Worm (Caenorhabditis elegans) whole organism, L1 larva: Measurements from ENCODE around the gene C16D9.8.
A peak's percentile ranks its signal among the peaks of the same experiment; 100 is the strongest.

Experiments
- C04F5.9 ChIP-seq: sonication (generic microtip); optimal IDR thresholded peaks from 2 replicates; lab custom pipeline; 2016; ENCODE audit warnings: missing genetic modification characterization, missing compliant biosample characterization
- C34B4.2 ChIP-seq: sonication (generic microtip); optimal IDR thresholded peaks from 2 replicates; lab custom pipeline; 2017; ENCODE audit warnings: mild to moderate bottlenecking, missing genetic modification characterization, missing compliant biosample characterization
- F16B12.6 ChIP-seq: fragments of 150-350 bp; optimal IDR thresholded peaks from 2 replicates; lab custom pipeline; 2014; ENCODE audit warnings: missing biosample characterization, missing genetic modification characterization
- alr-1 ChIP-seq: fragments of 200-800 bp; sonication (Bioruptor generic); optimal IDR thresholded peaks from 2 replicates; lab custom pipeline; 2018; ENCODE audit warnings: borderline replicate concordance, mild to moderate bottlenecking, missing genetic modification characterization, missing compliant biosample characterization
- aly-2 ChIP-seq: fragments of 150-350 bp; optimal IDR thresholded peaks from 2 replicates; lab custom pipeline; 2014; ENCODE audit warnings: missing biosample characterization, missing genetic modification characterization
- ama-1 ChIP-seq: fragments of 150-350 bp; optimal IDR thresholded peaks from 2 replicates; lab custom pipeline; 2014
- blmp-1 ChIP-seq: fragments of 150-350 bp; optimal IDR thresholded peaks from 2 replicates; lab custom pipeline; 2014; ENCODE audit warnings: missing biosample characterization, missing genetic modification characterization
- ceh-63 ChIP-seq: fragments of 200-800 bp; sonication (Bioruptor generic); optimal IDR thresholded peaks from 2 replicates; lab custom pipeline; 2018; ENCODE audit warnings: mild to moderate bottlenecking, missing genetic modification characterization, missing compliant biosample characterization
- ceh-8 ChIP-seq: fragments of 200-800 bp; sonication (Bioruptor generic); optimal IDR thresholded peaks from 2 replicates; lab custom pipeline; 2018; ENCODE audit warnings: mild to moderate bottlenecking, missing genetic modification characterization, moderate library complexity, missing compliant biosample characterization
- ces-1 ChIP-seq: fragments of 150-350 bp; optimal IDR thresholded peaks from 2 replicates; lab custom pipeline; 2014; ENCODE audit warnings: missing biosample characterization, missing genetic modification reagents, missing genetic modification characterization
- egl-13 ChIP-seq: sonication (generic microtip); optimal IDR thresholded peaks from 2 replicates; lab custom pipeline; 2016; ENCODE audit warnings: missing genotype, missing genetic modification reagents, missing genetic modification characterization, missing compliant biosample characterization
- elt-2 ChIP-seq: sonication (generic microtip); optimal IDR thresholded peaks from 2 replicates; lab custom pipeline; 2016; ENCODE audit warnings: missing genetic modification characterization, mild to moderate bottlenecking, inconsistent platforms, missing compliant biosample characterization, missing genetic modification reagents
- elt-3 ChIP-seq, 6 experiments: fragments of 150-350 bp in 1 of 6; sonication (generic microtip); optimal IDR thresholded peaks; 2 replicates each; lab custom pipeline; 2017 to 2018; ENCODE audit warnings: missing biosample characterization in 6 of 6, missing genetic modification characterization in 6 of 6, inconsistent platforms in 1 of 6
- fkh-10 ChIP-seq: sonication (generic microtip); optimal IDR thresholded peaks from 2 replicates; lab custom pipeline; 2017; ENCODE audit warnings: missing biosample characterization, missing genetic modification reagents, missing genetic modification characterization
- fkh-4 ChIP-seq: sonication (generic microtip); optimal IDR thresholded peaks from 2 replicates; lab custom pipeline; 2016; ENCODE audit warnings: missing compliant biosample characterization, missing genetic modification characterization, borderline replicate concordance
- fkh-8 ChIP-seq: sonication (generic microtip); optimal IDR thresholded peaks from 2 replicates; lab custom pipeline; 2016; ENCODE audit warnings: mild to moderate bottlenecking, missing genetic modification characterization, missing compliant biosample characterization
- fos-1 ChIP-seq: fragments of 150-350 bp; optimal IDR thresholded peaks from 2 replicates; lab custom pipeline; 2014; ENCODE audit warnings: missing biosample characterization, missing genetic modification characterization
- hlh-17 ChIP-seq: fragments of 200-800 bp; sonication (Bioruptor generic); optimal IDR thresholded peaks from 2 replicates; lab custom pipeline; 2018; ENCODE audit warnings: missing genetic modification characterization, mild to moderate bottlenecking, missing compliant biosample characterization, moderate library complexity, borderline replicate concordance
- hlh-4 ChIP-seq: sonication (generic microtip); optimal IDR thresholded peaks from 2 replicates; lab custom pipeline; 2016; ENCODE audit warnings: mild to moderate bottlenecking, missing genetic modification characterization, missing compliant biosample characterization
- isw-1 ChIP-seq: fragments of 200-800 bp; sonication (Bioruptor generic); IDR thresholded peaks from 2 replicates; pipeline ENCODE4 v1.3.6; 2022; ENCODE audit warnings: missing genetic modification characterization, missing compliant biosample characterization
- jun-1 ChIP-seq: fragments of 150-350 bp; optimal IDR thresholded peaks from 2 replicates; lab custom pipeline; 2014; ENCODE audit warnings: missing biosample characterization, missing genetic modification reagents, missing genetic modification characterization
- lin-15B ChIP-seq: fragments of 150-350 bp; sonication (generic microtip); optimal IDR thresholded peaks from 3 replicates; lab custom pipeline; 2014; ENCODE audit warnings: missing biosample characterization, missing genetic modification characterization
- lin-35 ChIP-seq, 2 experiments: fragments of 150-350 bp; optimal IDR thresholded peaks; 2 replicates each; lab custom pipeline; 2014; ENCODE audit warnings: missing biosample characterization in 2 of 2, missing genetic modification characterization in 2 of 2, missing genetic modification reagents in 2 of 2
- lir-3 ChIP-seq: sonication (generic microtip); optimal IDR thresholded peaks from 2 replicates; lab custom pipeline; 2016; ENCODE audit warnings: mild to moderate bottlenecking, missing genetic modification characterization, moderate library complexity, missing compliant biosample characterization; ENCODE audit not compliant: poor library complexity
- lsy-2 ChIP-seq, 2 experiments: fragments of 150-350 bp; optimal IDR thresholded peaks; 2 replicates each; lab custom pipeline; 2014; ENCODE audit warnings: missing biosample characterization in 2 of 2, missing genetic modification characterization in 2 of 2
- mdl-1 ChIP-seq, 2 experiments: fragments of 150-350 bp; optimal IDR thresholded peaks; 2 replicates each; lab custom pipeline; 2014 to 2017; ENCODE audit warnings: missing biosample characterization in 2 of 2, missing genetic modification characterization in 2 of 2, inconsistent platforms in 1 of 2
- mep-1 ChIP-seq: fragments of 150-350 bp; optimal IDR thresholded peaks from 2 replicates; lab custom pipeline; 2014; ENCODE audit warnings: missing biosample characterization, missing genetic modification characterization
- nhr-11 ChIP-seq: fragments of 150-350 bp; optimal IDR thresholded peaks from 2 replicates; lab custom pipeline; 2014; ENCODE audit warnings: missing biosample characterization, missing genetic modification characterization
- nhr-12 ChIP-seq: sonication (generic microtip); optimal IDR thresholded peaks from 2 replicates; lab custom pipeline; 2017; ENCODE audit warnings: missing biosample characterization, missing genetic modification characterization
- nhr-20 ChIP-seq: sonication (generic microtip); optimal IDR thresholded peaks from 2 replicates; lab custom pipeline; 2016; ENCODE audit warnings: mild to moderate bottlenecking, missing genetic modification characterization, missing compliant biosample characterization
- nhr-28 ChIP-seq: fragments of 150-350 bp; optimal IDR thresholded peaks from 2 replicates; lab custom pipeline; 2014; ENCODE audit warnings: missing biosample characterization, missing genetic modification characterization
- nhr-47 ChIP-seq: sonication (generic microtip); optimal IDR thresholded peaks from 2 replicates; lab custom pipeline; 2016; ENCODE audit warnings: mild to moderate bottlenecking, missing genetic modification characterization, moderate library complexity, missing compliant biosample characterization
- nhr-71 ChIP-seq: sonication (generic microtip); optimal IDR thresholded peaks from 2 replicates; lab custom pipeline; 2016; ENCODE audit warnings: mild to moderate bottlenecking, missing genetic modification characterization, moderate library complexity, missing compliant biosample characterization
- nhr-77 ChIP-seq: fragments of 150-350 bp; optimal IDR thresholded peaks from 2 replicates; lab custom pipeline; 2014; ENCODE audit warnings: missing biosample characterization, missing genetic modification characterization
- nhr-85 ChIP-seq: sonication (generic microtip); peaks from one replicate; lab custom pipeline; 2016; ENCODE audit warnings: missing genetic modification characterization, inconsistent platforms, missing compliant biosample characterization
- nhr-90 ChIP-seq: sonication (generic microtip); optimal IDR thresholded peaks from 2 replicates; lab custom pipeline; 2016; ENCODE audit warnings: mild to moderate bottlenecking, missing genetic modification characterization, missing compliant biosample characterization; ENCODE audit not compliant: poor library complexity
- pag-3 ChIP-seq: sonication (generic microtip); optimal IDR thresholded peaks from 2 replicates; lab custom pipeline; 2017; ENCODE audit warnings: missing genetic modification characterization, mild to moderate bottlenecking, missing compliant biosample characterization, antibody characterized with exemption, borderline replicate concordance; ENCODE audit not compliant: insufficient read depth
- pqm-1 ChIP-seq: sonication (generic microtip); optimal IDR thresholded peaks from 3 replicates; lab custom pipeline; 2017; ENCODE audit warnings: missing biosample characterization, missing genetic modification characterization
- rnt-1 ChIP-seq: sonication (generic microtip); optimal IDR thresholded peaks from 2 replicates; lab custom pipeline; 2016; ENCODE audit warnings: mild to moderate bottlenecking, missing genetic modification characterization, moderate library complexity, missing compliant biosample characterization
- skn-1 ChIP-seq: fragments of 150-350 bp; optimal IDR thresholded peaks from 2 replicates; lab custom pipeline; 2014; ENCODE audit warnings: missing biosample characterization, missing genetic modification characterization
- snpc-4 ChIP-seq: fragments of 150-350 bp; optimal IDR thresholded peaks from 2 replicates; lab custom pipeline; 2014; ENCODE audit warnings: missing biosample characterization, missing genetic modification characterization
- snu-23 ChIP-seq: sonication (generic microtip); optimal IDR thresholded peaks from 2 replicates; lab custom pipeline; 2016; ENCODE audit warnings: missing genetic modification characterization, missing compliant biosample characterization
- sptf-1 ChIP-seq: fragments of 150-350 bp; optimal IDR thresholded peaks from 2 replicates; lab custom pipeline; 2014; ENCODE audit warnings: missing biosample characterization, missing genetic modification characterization
- swsn-7 ChIP-seq: sonication (generic microtip); optimal IDR thresholded peaks from 2 replicates; lab custom pipeline; 2016; ENCODE audit warnings: missing genetic modification characterization, missing compliant biosample characterization
- tbx-2 ChIP-seq: sonication (generic microtip); optimal IDR thresholded peaks from 2 replicates; lab custom pipeline; 2016; ENCODE audit warnings: missing genetic modification characterization, missing compliant biosample characterization
- unc-62 ChIP-seq: fragments of 150-350 bp; optimal IDR thresholded peaks from 2 replicates; lab custom pipeline; 2014; ENCODE audit warnings: missing biosample characterization, missing genetic modification reagents, missing genetic modification characterization
- unc-86 ChIP-seq: sonication (generic microtip); optimal IDR thresholded peaks from 2 replicates; lab custom pipeline; 2016; ENCODE audit warnings: missing genetic modification characterization, missing compliant biosample characterization
- unc-98 ChIP-seq: fragments of 200-800 bp; sonication (Bioruptor generic); IDR thresholded peaks from 2 replicates; pipeline ENCODE4 v1.3.6; 2022; ENCODE audit warnings: missing genetic modification characterization, missing compliant biosample characterization
- vab-15 ChIP-seq: sonication (generic microtip); optimal IDR thresholded peaks from 2 replicates; lab custom pipeline; 2017; ENCODE audit warnings: missing genotype, mild to moderate bottlenecking, missing genetic modification characterization, missing compliant biosample characterization
- xbp-1 ChIP-seq: sonication (generic microtip); optimal IDR thresholded peaks from 2 replicates; lab custom pipeline; 2016; ENCODE audit warnings: missing genetic modification characterization, missing compliant biosample characterization
- zag-1 ChIP-seq: fragments of 150-350 bp; optimal IDR thresholded peaks from 2 replicates; lab custom pipeline; 2014; ENCODE audit warnings: missing biosample characterization, missing genetic modification characterization
- zip-4 ChIP-seq: fragments of 200-800 bp; sonication (Bioruptor generic); optimal IDR thresholded peaks from 2 replicates; lab custom pipeline; 2018; ENCODE audit warnings: mild to moderate bottlenecking, missing genetic modification characterization, moderate library complexity, missing compliant biosample characterization
- ztf-11 ChIP-seq, 2 experiments: sonication (generic microtip); optimal IDR thresholded peaks; 2 replicates each; lab custom pipeline; 2016 to 2017; ENCODE audit warnings: missing genetic modification characterization in 2 of 2, missing biosample characterization in 1 of 2, missing compliant biosample characterization in 1 of 2
- ztf-4 ChIP-seq: fragments of 150-350 bp; optimal IDR thresholded peaks from 2 replicates; lab custom pipeline; 2014; ENCODE audit warnings: missing biosample characterization, missing genetic modification characterization

Gene C16D9.8

ce11 chrV:8235331-8235730 lies 28.0 kb downstream of the C16D9.8 start:
- TF ChIP-seq fkh-10 (GFP tag; lab: Kevin White, UChicago) (no peak), fkh-8 (no peak), zag-1 (tag; lab: Kevin White, UChicago) (no peak), F16B12.6 (tag; lab: Kevin White, UChicago) (no peak), jun-1 (tag; lab: Kevin White, UChicago) (no peak), nhr-71 (tag; lab: Kevin White, UChicago) (peak; percentile 49), lir-3 (tag; lab: Kevin White, UChicago) (no peak), ces-1 (no peak), nhr-77 (tag; lab: Kevin White, UChicago) (peak; percentile 47), egl-13 (tag; lab: Kevin White, UChicago) (no peak), ceh-63 (no peak), nhr-28 (tag; lab: Kevin White, UChicago) (no peak), elt-3 (tag; optimal IDR thresholded peaks at IDR 0.05; lab: Kevin White, UChicago) (peak in 3 of 6 experiments; percentile 0 to 42 (median 20)), aly-2 (tag; lab: Kevin White, UChicago) (no peak), pqm-1 (no peak), sptf-1 (tag; lab: Kevin White, UChicago) (no peak), blmp-1 (tag; lab: Kevin White, UChicago) (peak; percentile 38), lsy-2 (tag; optimal IDR thresholded peaks at IDR 0.05; lab: Kevin White, UChicago) (peak in 1 of 2 experiments; percentile 52), tbx-2 (no peak), nhr-12 (tag; lab: Kevin White, UChicago) (no peak), unc-98 (GFP tag; lab: Robert Waterston, UW) (no peak), unc-62 (GFP tag; lab: Kevin White, UChicago) (no peak), ztf-11 (tag; optimal IDR thresholded peaks at IDR 0.05; lab: Kevin White, UChicago) (no peak), alr-1 (tag; lab: Kevin White, UChicago) (no peak), hlh-4 (tag; lab: Kevin White, UChicago) (no peak), pag-3 (tag; lab: Kevin White, UChicago) (no peak), mep-1 (tag; lab: Kevin White, UChicago) (peak; percentile 60), zip-4 (no peak), fkh-4 (no peak), ceh-8 (no peak), C34B4.2 (tag; lab: Kevin White, UChicago) (no peak), rnt-1 (tag; lab: Kevin White, UChicago) (no peak), snpc-4 (peak; percentile 65), lin-15B (tag; lab: Kevin White, UChicago) (no peak), swsn-7 (peak; percentile 20), skn-1 (tag; lab: Kevin White, UChicago) (peak; percentile 47), lin-35 (GFP tag; optimal IDR thresholded peaks at IDR 0.05; lab: Kevin White, UChicago) (peak; percentile 16 to 77), elt-2 (tag; lab: Kevin White, UChicago) (no peak), xbp-1 (tag; lab: Kevin White, UChicago) (no peak), fos-1 (tag; lab: Kevin White, UChicago) (no peak), nhr-11 (tag; lab: Kevin White, UChicago) (no peak), nhr-90 (tag; lab: Kevin White, UChicago) (peak; percentile 44), ama-1 (lab: Kevin White, UChicago) (no peak), vab-15 (tag; lab: Kevin White, UChicago) (no peak), ztf-4 (tag; lab: Kevin White, UChicago) (no peak), mdl-1 (tag; optimal IDR thresholded peaks at IDR 0.05; lab: Kevin White, UChicago) (no peak), nhr-85 (tag; lab: Kevin White, UChicago) (peak; percentile 69), nhr-20 (tag; lab: Kevin White, UChicago) (peak; percentile 48), hlh-17 (no peak), isw-1 (GFP tag; lab: Robert Waterston, UW) (no peak), nhr-47 (peak; percentile 24), snu-23 (GFP tag; lab: Kevin White, UChicago) (peak; percentile 63), unc-86 (no peak), C04F5.9 (no peak)
